Fruit fly (Drosophila melanogaster) S2 (cell line): ENCODE results near the gene Dop1R2.

Source experiments
- CG8478 ChIP-seq: fragments of >200 bp; optimal IDR thresholded peaks from 2 replicates; lab custom pipeline; 2018
- CTCF ChIP-seq, 2 experiments: fragments of >200 bp; optimal IDR thresholded peaks; 2 replicates each; lab custom pipeline; 2018

The Dop1R2 gene

dm6 chr3R:29659950-29660349 is at the start of gene Dop1R2:
Gene Dop1R2, minus strand, starts transcription at chr3R:29659984.
- TF ChIP-seq CG8478 (lab: Kevin White, UChicago) (no peak), CTCF (optimal IDR thresholded peaks at IDR 0.05; lab: Kevin White, UChicago) (no peak)

DNA sequence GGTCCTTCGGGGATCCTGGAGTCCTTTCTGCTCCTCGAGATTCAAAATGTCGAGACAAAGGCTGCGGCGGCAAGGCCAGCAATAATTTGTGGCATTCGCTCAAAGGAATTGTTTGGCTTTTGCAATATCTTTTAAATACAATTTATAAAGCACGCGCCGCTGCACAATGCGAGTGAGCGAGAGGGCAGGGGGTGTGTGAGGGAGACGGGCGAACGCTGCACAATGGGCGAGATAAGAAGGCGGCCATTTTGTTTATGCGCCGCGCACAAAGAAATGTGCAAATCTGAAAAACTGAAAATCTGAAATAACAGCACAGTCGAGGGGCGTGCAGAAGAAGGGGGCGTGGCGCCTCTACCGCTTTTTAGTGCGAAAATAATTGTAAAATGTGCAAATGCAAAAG is 48.5 kb upstream of the Dop1R2 start:
- no peak for TF ChIP-seq CG8478 (lab: Kevin White, UChicago)
- no peak for TF ChIP-seq CTCF (optimal IDR thresholded peaks at IDR 0.05; lab: Kevin White, UChicago)

dm6 chr3R:29707258-29707657 is 47.5 kb upstream of the Dop1R2 start:
- no peak for TF ChIP-seq CG8478 (lab: Kevin White, UChicago)
- TF ChIP-seq CTCF (optimal IDR thresholded peaks at IDR 0.05; lab: Kevin White, UChicago): no peak

dm6 chr3R:29705789-29706303 is 46.1 kb upstream of the Dop1R2 start:
- TF ChIP-seq CTCF (optimal IDR thresholded peaks at IDR 0.05; lab: Kevin White, UChicago): no peak
- TF ChIP-seq CG8478 (lab: Kevin White, UChicago): no peak

DNA sequence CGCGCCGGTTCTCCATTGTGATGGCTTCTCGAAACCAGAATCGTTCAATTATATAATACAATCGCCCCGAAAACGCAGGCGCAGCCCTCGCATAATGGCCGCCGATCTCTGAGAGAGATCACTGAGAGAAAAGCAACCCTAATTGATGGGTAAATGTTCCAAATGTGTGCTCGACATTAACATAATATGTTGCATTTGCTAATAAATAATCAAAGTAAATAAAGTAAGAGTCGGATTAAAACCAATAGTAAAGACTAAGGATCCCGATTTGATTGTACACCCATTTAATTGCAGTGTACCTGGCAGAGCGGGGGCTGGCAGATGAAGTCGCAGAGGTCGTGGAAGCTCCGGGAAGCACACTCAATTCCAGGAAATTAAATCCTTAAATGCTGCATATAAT is 44.8 kb upstream of the Dop1R2 start:
- TF ChIP-seq CG8478 (lab: Kevin White, UChicago) (no peak), CTCF (optimal IDR thresholded peaks at IDR 0.05; lab: Kevin White, UChicago) (no peak)

DNA sequence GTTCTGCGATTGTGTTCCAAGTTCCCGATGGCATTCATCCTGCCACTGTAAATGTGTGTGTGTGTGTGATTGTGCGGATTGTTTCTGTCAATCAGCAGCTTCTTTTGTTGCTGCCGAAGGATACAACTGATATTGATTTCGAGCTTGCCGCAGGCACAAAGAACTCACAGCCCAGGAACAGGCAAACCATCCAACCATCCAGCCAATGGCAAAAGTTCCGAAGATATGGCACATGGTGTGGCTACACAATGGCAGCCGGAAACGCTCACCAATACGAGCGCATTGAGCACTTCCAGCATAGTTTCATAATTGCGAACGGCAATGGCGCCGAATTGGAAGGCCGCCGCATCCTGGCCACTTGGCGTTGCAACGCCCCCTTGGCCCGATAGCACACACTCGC is 42.0 kb upstream of the Dop1R2 start:
- TF ChIP-seq CTCF (optimal IDR thresholded peaks at IDR 0.05; lab: Kevin White, UChicago) (no peak), CG8478 (lab: Kevin White, UChicago) (no peak)

DNA sequence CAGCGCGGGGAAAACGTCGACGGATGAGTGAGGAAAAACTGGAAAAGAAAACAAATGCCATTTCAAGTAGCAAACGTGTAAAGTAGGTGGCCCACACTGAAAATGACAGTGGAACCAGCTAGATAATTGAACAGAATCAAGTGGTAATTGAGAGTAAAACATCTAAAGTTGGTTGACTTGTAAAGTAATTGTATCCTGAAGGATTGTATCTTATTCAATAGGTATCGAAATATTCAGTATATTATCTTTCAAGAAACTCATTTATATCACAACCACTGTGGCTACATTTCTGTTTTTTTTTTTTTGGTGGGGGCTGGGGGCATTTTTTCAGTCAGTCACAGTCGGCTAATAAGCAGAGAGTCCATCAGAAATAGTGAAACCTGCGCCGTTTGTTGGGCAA is 39.4 kb upstream of the Dop1R2 start:
- no peak for TF ChIP-seq CG8478 (lab: Kevin White, UChicago)
- TF ChIP-seq CTCF (optimal IDR thresholded peaks at IDR 0.05; lab: Kevin White, UChicago): no peak

DNA sequence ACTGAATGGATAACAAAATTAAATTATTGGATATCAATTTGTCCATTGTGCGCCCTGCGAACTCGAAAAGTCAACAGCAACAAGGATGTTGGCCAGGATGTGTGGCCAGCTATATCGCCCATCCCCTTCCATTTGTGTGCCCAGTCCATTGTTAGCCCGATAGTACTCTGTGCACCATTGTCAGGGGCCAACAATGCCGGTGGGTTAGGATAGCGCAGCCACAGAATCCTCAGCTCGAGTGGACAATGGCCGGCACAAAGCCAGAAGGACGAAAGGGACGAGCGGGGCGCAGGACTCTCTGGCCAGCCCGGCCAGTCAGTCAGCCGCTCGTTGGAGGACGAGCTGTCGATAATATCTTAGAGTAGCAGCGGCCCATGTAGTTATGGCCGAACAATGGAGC is 38.1 kb upstream of the Dop1R2 start:
- no peak for TF ChIP-seq CG8478 (lab: Kevin White, UChicago)
- TF ChIP-seq CTCF (optimal IDR thresholded peaks at IDR 0.05; lab: Kevin White, UChicago): no peak

DNA sequence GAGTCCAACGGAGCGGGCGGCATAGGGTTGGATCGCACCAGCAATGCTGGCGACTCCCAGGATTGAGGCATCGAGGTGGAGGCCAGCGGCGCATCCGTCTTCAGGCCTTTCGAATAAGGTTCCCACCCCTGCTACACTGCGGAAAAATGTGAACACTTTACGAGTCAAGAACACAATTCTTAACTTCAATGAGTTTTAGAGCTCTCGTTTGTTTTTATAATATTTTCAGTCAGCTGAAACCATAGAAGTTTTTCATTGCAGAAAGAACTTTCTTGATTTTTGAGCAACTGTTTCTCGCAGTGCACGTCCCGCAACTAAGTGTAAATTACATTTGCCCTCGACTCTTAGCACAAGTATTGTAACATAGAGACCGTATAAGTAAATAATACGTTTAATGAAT is 36.6 kb upstream of the Dop1R2 start:
- TF ChIP-seq CTCF (optimal IDR thresholded peaks at IDR 0.05; lab: Kevin White, UChicago) (no peak), CG8478 (lab: Kevin White, UChicago) (no peak)

DNA sequence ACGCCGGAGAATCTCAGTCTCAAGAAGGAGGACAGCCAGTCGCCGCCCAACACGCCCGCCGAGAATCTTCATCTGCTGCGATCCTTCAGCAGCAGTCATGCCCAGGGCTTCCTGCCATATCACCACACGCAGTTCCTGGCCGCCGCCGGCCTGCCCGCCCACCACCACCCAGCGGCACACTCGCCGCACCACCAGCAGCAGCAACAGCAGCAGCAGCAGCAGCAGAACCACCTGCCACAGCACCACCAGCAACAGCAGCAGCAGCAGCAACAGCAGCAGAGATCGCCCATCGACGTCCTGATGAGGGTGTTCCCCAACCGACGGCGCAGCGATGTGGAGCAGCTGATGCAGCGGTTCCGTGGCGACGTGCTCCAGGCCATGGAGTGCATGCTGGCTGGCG is 36.0 kb upstream of the Dop1R2 start:
- TF ChIP-seq CG8478 (lab: Kevin White, UChicago) (no peak), CTCF (optimal IDR thresholded peaks at IDR 0.05; lab: Kevin White, UChicago) (no peak)

dm6 chr3R:29692009-29692641 is 32.3 kb upstream of the Dop1R2 start, which contains the start of gene dmrt99B:
Gene dmrt99B, plus strand, starts transcription at chr3R:29692591.
- no peak for TF ChIP-seq CTCF (optimal IDR thresholded peaks at IDR 0.05; lab: Kevin White, UChicago)

DNA sequence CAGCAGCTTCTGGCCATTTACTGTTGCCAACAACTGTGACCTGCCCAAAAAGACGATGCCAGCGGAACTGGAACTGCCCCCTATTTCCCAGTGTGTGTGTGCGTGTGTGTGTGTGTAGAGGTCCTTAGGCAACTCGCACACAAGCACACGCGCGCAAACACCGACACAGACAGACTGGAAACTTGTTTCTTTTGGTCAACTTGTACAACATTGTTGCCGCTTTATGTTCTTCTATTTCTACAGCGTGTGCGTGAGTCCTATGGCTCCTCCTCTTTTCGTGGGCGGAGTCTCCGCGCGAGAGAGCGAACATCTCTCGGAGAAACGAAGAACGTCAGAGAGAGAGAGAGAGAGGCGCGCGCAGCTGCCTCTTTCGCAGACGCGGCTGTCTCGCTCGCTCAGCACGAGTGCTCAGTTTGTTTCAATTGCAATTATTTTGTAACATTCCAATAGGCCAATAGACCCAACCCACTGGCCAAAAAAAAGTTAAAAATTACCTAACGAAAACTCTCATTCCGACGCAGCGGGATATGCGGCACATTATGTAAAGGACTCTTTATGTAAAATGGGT is 31.3 kb upstream of the Dop1R2 start:
- no peak for TF ChIP-seq CTCF (optimal IDR thresholded peaks at IDR 0.05; lab: Kevin White, UChicago)
- no peak for TF ChIP-seq CG8478 (lab: Kevin White, UChicago)

DNA sequence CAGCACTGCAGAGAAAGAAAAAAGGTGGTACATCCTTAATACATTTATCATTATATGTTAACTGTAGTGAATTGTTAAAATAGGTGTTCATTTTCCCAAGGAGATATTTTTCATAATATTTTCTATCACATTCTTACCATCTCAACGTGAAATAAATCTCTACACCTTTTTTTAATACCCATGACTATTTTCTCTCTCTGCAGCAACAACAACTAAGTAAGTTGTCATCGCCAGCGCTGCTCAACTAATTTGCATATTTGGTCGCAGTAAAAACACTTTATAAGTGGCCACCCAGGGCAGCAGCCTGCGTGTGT is 30.7 kb upstream of the Dop1R2 start:
- no peak for TF ChIP-seq CG8478 (lab: Kevin White, UChicago)

dm6 chr3R:29689833-29690538 is 30.2 kb upstream of the Dop1R2 start:
- TF ChIP-seq CG8478 (lab: Kevin White, UChicago): no peak
- no peak for TF ChIP-seq CTCF (optimal IDR thresholded peaks at IDR 0.05; lab: Kevin White, UChicago)

DNA sequence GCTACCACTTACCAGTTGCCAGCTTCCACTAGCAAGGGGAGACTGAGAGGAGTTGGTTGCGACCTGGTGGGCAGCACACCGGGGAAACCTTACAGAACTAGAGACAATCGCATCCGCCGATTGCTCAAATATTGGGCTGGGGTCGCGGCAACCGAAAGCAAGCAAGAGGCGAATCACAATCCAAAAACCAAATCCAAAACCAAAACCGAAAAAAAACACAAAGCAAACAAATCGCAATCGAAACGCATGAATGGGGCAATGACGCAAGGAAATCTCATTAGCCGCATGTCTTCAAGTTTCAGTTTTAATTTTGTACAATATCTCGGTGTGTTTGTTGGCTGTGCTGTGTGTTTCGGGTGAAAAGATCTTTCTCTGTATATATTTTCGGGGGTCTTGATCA is 29.4 kb upstream of the Dop1R2 start, which contains the start of gene Obp99c:
TSS of gene Obp99c (minus strand) at position 101 of the 400 bp plus-strand sequence.
- TF ChIP-seq CTCF (optimal IDR thresholded peaks at IDR 0.05; lab: Kevin White, UChicago) (no peak), CG8478 (lab: Kevin White, UChicago) (no peak)
